Fruit fly (Drosophila melanogaster) whole organism, embryonic: ENCODE results near the gene tank.

Source experiments
- ATbp ChIP-seq: fragments of 200-800 bp; sonication (Bioruptor generic); optimal IDR thresholded peaks from 2 replicates; lab custom pipeline; 2017; ENCODE audit warnings: missing biosample characterization, mild to moderate bottlenecking, missing genetic modification characterization, missing genetic modification reagents
- BtbVII ChIP-seq: fragments of 200-800 bp; sonication (Bioruptor generic); optimal IDR thresholded peaks from 3 replicates; lab custom pipeline; 2017; ENCODE audit warnings: missing biosample characterization, mild to moderate bottlenecking, missing genetic modification characterization
- CG10321 ChIP-seq: fragments of 200-800 bp; sonication (Bioruptor generic); IDR thresholded peaks from 2 replicates; pipeline ENCODE4 v1.3.6; 2022; ENCODE audit warnings: missing biosample characterization, missing genetic modification characterization
- CG12104 ChIP-seq: fragments of 200-800 bp; sonication (Bioruptor generic); optimal IDR thresholded peaks from 3 replicates; lab custom pipeline; 2016; ENCODE audit warnings: missing biosample characterization, missing genetic modification characterization
- CG12155 ChIP-seq: fragments of 200-800 bp; sonication (Bioruptor generic); optimal IDR thresholded peaks from 3 replicates; lab custom pipeline; 2016; ENCODE audit warnings: missing biosample characterization, missing genetic modification characterization
- CG1233 ChIP-seq: fragments of 200-800 bp; sonication (Bioruptor generic); optimal IDR thresholded peaks from 4 replicates; lab custom pipeline; 2018; ENCODE audit warnings: missing biosample characterization, mild to moderate bottlenecking, missing genetic modification characterization
- CG12659 ChIP-seq: fragments of 200-800 bp; sonication (Bioruptor generic); optimal IDR thresholded peaks from 3 replicates; lab custom pipeline; 2017; ENCODE audit warnings: mild to moderate bottlenecking, missing biosample characterization, missing genetic modification reagents, missing genetic modification characterization
- CG13296 ChIP-seq: fragments of 200-800 bp; sonication (Bioruptor generic); optimal IDR thresholded peaks from 3 replicates; lab custom pipeline; 2018; ENCODE audit warnings: missing biosample characterization, mild to moderate bottlenecking, missing genetic modification characterization
- CG15269 ChIP-seq: fragments of 200-800 bp; sonication (Bioruptor generic); optimal IDR thresholded peaks from 2 replicates; lab custom pipeline; 2018; ENCODE audit warnings: missing biosample characterization, mild to moderate bottlenecking, missing genetic modification characterization, moderate library complexity
- CG17359 ChIP-seq: fragments of 200-800 bp; sonication (Bioruptor generic); optimal IDR thresholded peaks from 3 replicates; lab custom pipeline; 2018; ENCODE audit warnings: missing biosample characterization, mild to moderate bottlenecking, missing genetic modification characterization, moderate library complexity
- CG17361 ChIP-seq: fragments of 200-800 bp; sonication (Bioruptor generic); IDR thresholded peaks from 3 replicates; pipeline ENCODE4 v1.3.6; 2022; ENCODE audit warnings: missing biosample characterization, missing genetic modification characterization
- CG17912 ChIP-seq: fragments of 200-800 bp; sonication (Bioruptor generic); optimal IDR thresholded peaks from 2 replicates; lab custom pipeline; 2018; ENCODE audit warnings: missing biosample characterization, mild to moderate bottlenecking, missing genetic modification characterization
- CG18599 ChIP-seq: fragments of 200-800 bp; sonication (Bioruptor generic); optimal IDR thresholded peaks from 3 replicates; lab custom pipeline; 2017; ENCODE audit warnings: missing biosample characterization, missing genetic modification characterization, mild to moderate bottlenecking, moderate library complexity, missing genetic modification reagents
- CG2116 ChIP-seq: fragments of 200-800 bp; sonication (Bioruptor generic); optimal IDR thresholded peaks from 3 replicates; lab custom pipeline; 2018; ENCODE audit warnings: missing biosample characterization, mild to moderate bottlenecking, missing genetic modification characterization
- CG3281 ChIP-seq: fragments of 200-800 bp; sonication (Bioruptor generic); optimal IDR thresholded peaks from 3 replicates; lab custom pipeline; 2017; ENCODE audit warnings: missing biosample characterization, mild to moderate bottlenecking, missing genetic modification characterization
- CG6791 ChIP-seq: fragments of 200-800 bp; sonication (Bioruptor generic); IDR thresholded peaks from 3 replicates; pipeline ENCODE4 v1.3.6; 2022; ENCODE audit warnings: missing biosample characterization, missing genetic modification characterization; ENCODE audit not compliant: partially characterized antibody
- CG7271 ChIP-seq: fragments of 200-800 bp; sonication (Bioruptor generic); optimal IDR thresholded peaks from 2 replicates; lab custom pipeline; 2018; ENCODE audit warnings: missing biosample characterization, mild to moderate bottlenecking, missing genetic modification characterization, moderate library complexity
- CG8281 ChIP-seq: fragments of 200-800 bp; sonication (Bioruptor generic); optimal IDR thresholded peaks from 2 replicates; lab custom pipeline; 2018; ENCODE audit warnings: missing biosample characterization, mild to moderate bottlenecking, missing genetic modification characterization, moderate library complexity
- CG8388 ChIP-seq: fragments of 200-800 bp; sonication (Bioruptor generic); optimal IDR thresholded peaks from 2 replicates; lab custom pipeline; 2019; ENCODE audit warnings: missing biosample characterization, mild to moderate bottlenecking, missing genetic modification characterization, moderate library complexity
- CG9817 ChIP-seq: fragments of 200-800 bp; sonication (Bioruptor generic); optimal IDR thresholded peaks from 2 replicates; lab custom pipeline; 2018; ENCODE audit warnings: missing biosample characterization, mild to moderate bottlenecking, missing genetic modification characterization, moderate library complexity
- Fer3 ChIP-seq: fragments of 200-800 bp; sonication (Bioruptor generic); optimal IDR thresholded peaks from 2 replicates; lab custom pipeline; 2018; ENCODE audit warnings: missing biosample characterization, mild to moderate bottlenecking, missing genetic modification characterization, moderate library complexity
- HHEX ChIP-seq: fragments of 200-800 bp; sonication (Bioruptor generic); optimal IDR thresholded peaks from 3 replicates; lab custom pipeline; 2017; ENCODE audit warnings: missing biosample characterization, mild to moderate bottlenecking, missing genetic modification characterization, missing genetic modification reagents
- Hand ChIP-seq: fragments of 200-800 bp; sonication (Bioruptor generic); optimal IDR thresholded peaks from 2 replicates; lab custom pipeline; 2017; ENCODE audit warnings: mild to moderate bottlenecking, missing biosample characterization, missing genetic modification reagents, missing genetic modification characterization
- HmgZ ChIP-seq: fragments of 200-800 bp; sonication (Bioruptor generic); optimal IDR thresholded peaks from 2 replicates; lab custom pipeline; 2018; ENCODE audit warnings: missing biosample characterization, mild to moderate bottlenecking, missing genetic modification characterization
- Hmr ChIP-seq: fragments of 200-800 bp; sonication (Bioruptor generic); optimal IDR thresholded peaks from 3 replicates; lab custom pipeline; 2017; ENCODE audit warnings: mild to moderate bottlenecking, missing biosample characterization, missing genetic modification reagents, missing genetic modification characterization
- Meics ChIP-seq: fragments of 200-800 bp; sonication (Bioruptor generic); optimal IDR thresholded peaks from 2 replicates; lab custom pipeline; 2017; ENCODE audit warnings: missing biosample characterization, mild to moderate bottlenecking, missing genetic modification characterization
- Vsx1 ChIP-seq: fragments of 200-800 bp; sonication (Bioruptor generic); optimal IDR thresholded peaks from 2 replicates; lab custom pipeline; 2017; ENCODE audit warnings: missing biosample characterization, mild to moderate bottlenecking, missing genetic modification characterization, missing genetic modification reagents
- Xrp1 ChIP-seq: fragments of 200-800 bp; sonication (Bioruptor generic); IDR thresholded peaks from 2 replicates; pipeline ENCODE4 v1.3.6; 2022; ENCODE audit warnings: missing biosample characterization, missing genetic modification characterization
- br ChIP-seq: fragments of >200 bp; optimal IDR thresholded peaks from 2 replicates; lab custom pipeline; 2017
- caup ChIP-seq: fragments of 200-800 bp; sonication (Bioruptor generic); optimal IDR thresholded peaks from 3 replicates; lab custom pipeline; 2017; ENCODE audit warnings: missing biosample characterization, mild to moderate bottlenecking, missing genetic modification characterization, moderate library complexity; ENCODE audit not compliant: severe bottlenecking
- danr ChIP-seq: fragments of 200-800 bp; sonication (Bioruptor generic); IDR thresholded peaks from 2 replicates; pipeline ENCODE4 v1.3.6; 2022; ENCODE audit warnings: missing biosample characterization, missing genetic modification characterization
- ewg ChIP-seq: fragments of 200-800 bp; sonication (Bioruptor generic); optimal IDR thresholded peaks from 3 replicates; lab custom pipeline; 2017; ENCODE audit warnings: mild to moderate bottlenecking, missing biosample characterization, missing genetic modification reagents, missing genetic modification characterization
- exex ChIP-seq: fragments of 200-800 bp; sonication (Bioruptor generic); optimal IDR thresholded peaks from 4 replicates; lab custom pipeline; 2018; ENCODE audit warnings: missing biosample characterization, mild to moderate bottlenecking, missing genetic modification characterization, moderate library complexity
- gce ChIP-seq: fragments of 200-800 bp; sonication (Bioruptor generic); IDR thresholded peaks from 3 replicates; pipeline ENCODE4 v1.3.6; 2022; ENCODE audit warnings: missing biosample characterization, missing genetic modification characterization
- lab ChIP-seq: fragments of 200-800 bp; sonication (Bioruptor generic); optimal IDR thresholded peaks from 3 replicates; lab custom pipeline; 2017; ENCODE audit warnings: missing biosample characterization, missing genetic modification characterization, mild to moderate bottlenecking, moderate library complexity, missing genetic modification reagents
- lola ChIP-seq, 3 experiments: fragments of >200 bp in 2 of 3; fragments of 200-800 bp in 1 of 3; sonication (Bioruptor generic) in 1 of 3; optimal IDR thresholded peaks; 2 replicates each; lab custom pipeline; 2017 to 2019; ENCODE audit warnings: missing biosample characterization in 3 of 3, missing genetic modification characterization in 3 of 3, mild to moderate bottlenecking in 1 of 3, moderate library complexity in 1 of 3
- mirr ChIP-seq: fragments of 200-800 bp; sonication (Bioruptor generic); optimal IDR thresholded peaks from 3 replicates; lab custom pipeline; 2018; ENCODE audit warnings: missing biosample characterization, mild to moderate bottlenecking, missing genetic modification characterization
- pfk ChIP-seq: fragments of 200-800 bp; sonication (Bioruptor generic); optimal IDR thresholded peaks from 2 replicates; lab custom pipeline; 2018; ENCODE audit warnings: missing biosample characterization, mild to moderate bottlenecking, missing genetic modification characterization, moderate library complexity
- repo ChIP-seq: fragments of 200-800 bp; sonication (Bioruptor generic); optimal IDR thresholded peaks from 2 replicates; lab custom pipeline; 2016; ENCODE audit warnings: missing biosample characterization, missing genetic modification characterization
- scrt ChIP-seq: fragments of 200-800 bp; sonication (Bioruptor generic); optimal IDR thresholded peaks from 2 replicates; lab custom pipeline; 2018; ENCODE audit warnings: missing biosample characterization, mild to moderate bottlenecking, missing genetic modification characterization, moderate library complexity
- sd ChIP-seq: fragments of 200-800 bp; sonication (Bioruptor generic); optimal IDR thresholded peaks from 3 replicates; lab custom pipeline; 2018; ENCODE audit warnings: missing biosample characterization, mild to moderate bottlenecking, missing genetic modification characterization, moderate library complexity
- sens ChIP-seq: fragments of 200-800 bp; sonication (Bioruptor generic); peaks from one replicate; lab custom pipeline; 2016; ENCODE audit warnings: missing biosample characterization, missing genetic modification characterization
- shn ChIP-seq: fragments of 200-800 bp; sonication (Bioruptor generic); optimal IDR thresholded peaks from 3 replicates; lab custom pipeline; 2016; ENCODE audit warnings: missing biosample characterization, missing genetic modification characterization
- sna ChIP-seq: fragments of 200-800 bp; sonication (Bioruptor generic); IDR thresholded peaks from 2 replicates; pipeline ENCODE4 v1.3.6; 2022; ENCODE audit warnings: missing biosample characterization, missing genetic modification characterization; ENCODE audit not compliant: partially characterized antibody
- so ChIP-seq: fragments of 200-800 bp; sonication (Bioruptor generic); IDR thresholded peaks from 3 replicates; pipeline ENCODE4 v1.3.6; 2022; ENCODE audit warnings: missing biosample characterization, missing genetic modification characterization
- sob ChIP-seq: fragments of 200-800 bp; sonication (Bioruptor generic); IDR thresholded peaks from 2 replicates; pipeline ENCODE4 v1.3.6; 2022; ENCODE audit warnings: missing biosample characterization, missing genetic modification characterization
- sug ChIP-seq: fragments of 200-800 bp; optimal IDR thresholded peaks from 2 replicates; lab custom pipeline; 2019; ENCODE audit warnings: missing biosample characterization, mild to moderate bottlenecking, missing genetic modification characterization, moderate library complexity
- vvl ChIP-seq: fragments of 200-800 bp; sonication (Bioruptor generic); IDR thresholded peaks from 2 replicates; pipeline ENCODE4 v1.3.6; 2022; ENCODE audit warnings: missing biosample characterization, missing genetic modification characterization
- zen ChIP-seq: fragments of 200-800 bp; sonication (Bioruptor generic); optimal IDR thresholded peaks from 3 replicates; lab custom pipeline; 2018; ENCODE audit warnings: missing biosample characterization, mild to moderate bottlenecking, missing genetic modification characterization, moderate library complexity

The tank gene

DNA sequence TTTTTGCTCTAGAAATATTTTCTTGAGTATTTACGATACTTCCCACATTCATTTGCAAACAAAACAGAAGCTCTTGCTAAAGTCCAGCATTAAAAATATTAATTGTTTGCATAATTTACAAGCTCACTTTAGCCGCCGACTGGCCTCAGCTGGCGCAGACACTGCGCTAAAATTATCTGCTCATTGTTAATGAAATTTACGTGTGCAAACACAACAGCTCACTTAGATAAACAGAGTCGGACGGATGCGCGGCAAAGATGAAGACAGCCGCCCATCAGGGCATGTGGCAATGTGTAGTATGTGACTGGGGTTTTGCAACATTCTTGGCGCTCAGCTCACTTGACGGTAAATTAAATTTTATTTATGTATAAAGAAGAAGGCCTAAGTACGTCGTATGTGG, 8.8 kb downstream of the tank start (continued):
- TF ChIP-seq Meics (GFP tag; lab: Kevin White, UChicago), result peak; percentile 41
- TF ChIP-seq CG9817, result peak; percentile 5
- TF ChIP-seq CG8388 (GFP tag; lab: Kevin White, UChicago), result no peak
- peak; percentile 60 for TF ChIP-seq Hmr (GFP tag; lab: Kevin White, UChicago)
- TF ChIP-seq ewg (GFP tag; lab: Kevin White, UChicago), result no peak
- TF ChIP-seq sob (GFP tag; lab: Robert Waterston, UW), result peak; percentile 14; the same call in 1 of the 2 replicates
- 0 out of 2 replicates have a peak, but pooled peaks have one; percentile 20 for TF ChIP-seq vvl (GFP tag; lab: Robert Waterston, UW)
- no peak for TF ChIP-seq lola (GFP tag; optimal IDR thresholded peaks at IDR 0.05; lab: Kevin White, UChicago)
- 0 out of 3 replicates have a peak, but pooled peaks have one; percentile 50 for TF ChIP-seq so (GFP tag; lab: Robert Waterston, UW)
- no peak for TF ChIP-seq repo (GFP tag; lab: Kevin White, UChicago)
- TF ChIP-seq zen (tag; lab: Kevin White, UChicago), result peak; percentile 20
- TF ChIP-seq CG12104, result peak; percentile 23
- TF ChIP-seq sna (GFP tag; lab: Robert Waterston, UW), result no peak
- no peak for TF ChIP-seq shn (GFP tag; lab: Kevin White, UChicago)
- peak; percentile 3 for TF ChIP-seq ATbp (GFP tag; lab: Kevin White, UChicago)
- peak; percentile 31 for TF ChIP-seq CG17912 (GFP tag; lab: Kevin White, UChicago)
- peak; percentile 77 for TF ChIP-seq CG13296 (GFP tag; lab: Kevin White, UChicago)
- TF ChIP-seq pfk (GFP tag; lab: Kevin White, UChicago), result peak; percentile 35
- peak; percentile 64 for TF ChIP-seq CG3281 (GFP tag; lab: Kevin White, UChicago)
- TF ChIP-seq gce, result no peak
- peak; percentile 24 for TF ChIP-seq exex
- no peak for TF ChIP-seq CG10321 (GFP tag; lab: Robert Waterston, UW)
- peak; percentile 31 for TF ChIP-seq scrt (GFP tag; lab: Kevin White, UChicago)
- peak; percentile 20 for TF ChIP-seq CG1233 (GFP tag; lab: Kevin White, UChicago)
- peak; percentile 74 for TF ChIP-seq sens (GFP tag; lab: Kevin White, UChicago)
- peak; percentile 2 for TF ChIP-seq CG8281 (tag; lab: Kevin White, UChicago)
- no peak for TF ChIP-seq CG2116
- TF ChIP-seq sug (tag; lab: Kevin White, UChicago), result peak; percentile 31
- no peak for TF ChIP-seq Hand (GFP tag; lab: Kevin White, UChicago)
- no peak for TF ChIP-seq br (lab: Kevin White, UChicago)
- TF ChIP-seq CG17361 (GFP tag; lab: Robert Waterston, UW), result no peak
- TF ChIP-seq mirr (GFP tag; lab: Kevin White, UChicago), result peak; percentile 61
- 0 out of 2 replicates have a peak, but pooled peaks have one; percentile 16 for TF ChIP-seq Xrp1 (GFP tag; lab: Robert Waterston, UW)
- TF ChIP-seq BtbVII (GFP tag; lab: Kevin White, UChicago), result peak; percentile 46
- TF ChIP-seq CG17359 (tag; lab: Kevin White, UChicago), result peak; percentile 22
- peak; percentile 23 for TF ChIP-seq Vsx1
- peak; percentile 36 for TF ChIP-seq Fer3 (tag; lab: Kevin White, UChicago)
- TF ChIP-seq CG7271, result no peak
- no peak for TF ChIP-seq danr (GFP tag; lab: Robert Waterston, UW)
- peak; percentile 47 for TF ChIP-seq caup (GFP tag; lab: Kevin White, UChicago)
- TF ChIP-seq CG15269 (tag; lab: Kevin White, UChicago), result peak; percentile 3
- no peak for TF ChIP-seq CG12155 (GFP tag; lab: Kevin White, UChicago)
- TF ChIP-seq CG18599 (GFP tag; lab: Kevin White, UChicago), result peak; percentile 53
- peak; percentile 26 for TF ChIP-seq HmgZ
- TF ChIP-seq CG12659 (GFP tag; lab: Kevin White, UChicago), result peak; percentile 17
- peak; percentile 63 for TF ChIP-seq lab (GFP tag; lab: Kevin White, UChicago)
- TF ChIP-seq HHEX (GFP tag; lab: Kevin White, UChicago), result peak; percentile 47
- TF ChIP-seq CG6791 (GFP tag; lab: Robert Waterston, UW), result no peak
- peak; percentile 25 for TF ChIP-seq sd (tag; lab: Kevin White, UChicago)
